Worm (Caenorhabditis elegans) whole organism, late embryonic: ENCODE results near the gene gur-3.

Source experiments
- F13H6.1 ChIP-seq: sonication (generic microtip); optimal IDR thresholded peaks from 2 replicates; lab custom pipeline; 2016; ENCODE audit warnings: missing genetic modification characterization, missing compliant biosample characterization
- ahr-1 ChIP-seq: sonication (generic microtip); optimal IDR thresholded peaks from 2 replicates; lab custom pipeline; 2016; ENCODE audit warnings: missing genetic modification characterization, missing compliant biosample characterization
- ceh-18 ChIP-seq: sonication (generic microtip); optimal IDR thresholded peaks from 2 replicates; lab custom pipeline; 2016; ENCODE audit warnings: missing genetic modification characterization, missing compliant biosample characterization
- ceh-31 ChIP-seq: sonication (generic microtip); optimal IDR thresholded peaks from 2 replicates; lab custom pipeline; 2016; ENCODE audit warnings: missing genetic modification characterization, missing compliant biosample characterization
- gmeb-2 ChIP-seq: sonication (generic microtip); optimal IDR thresholded peaks from 2 replicates; lab custom pipeline; 2016; ENCODE audit warnings: missing genetic modification characterization, inconsistent platforms, missing compliant biosample characterization
- odd-2 ChIP-seq: sonication (generic microtip); optimal IDR thresholded peaks from 2 replicates; lab custom pipeline; 2017; ENCODE audit warnings: antibody characterized with exemption, mild to moderate bottlenecking, missing genetic modification characterization, missing compliant biosample characterization
- pat-9 ChIP-seq: fragments of 200-800 bp; sonication (Bioruptor generic); optimal IDR thresholded peaks from 2 replicates; lab custom pipeline; 2018; ENCODE audit warnings: mild to moderate bottlenecking, missing genetic modification characterization, moderate library complexity, missing compliant biosample characterization
- rnt-1 ChIP-seq: sonication (generic microtip); optimal IDR thresholded peaks from 2 replicates; lab custom pipeline; 2016; ENCODE audit warnings: missing genetic modification characterization, missing compliant biosample characterization

- TF ChIP-seq ceh-18 (tag; lab: Kevin White, UChicago) (peak; percentile 25), ceh-31 (no peak), rnt-1 (peak; percentile 33), ahr-1 (tag; lab: Kevin White, UChicago) (no peak), gmeb-2 (no peak), pat-9 (tag; lab: Kevin White, UChicago) (peak; percentile 47), F13H6.1 (no peak), odd-2 (tag; lab: Kevin White, UChicago) (no peak)
Measured at ce11 chrX:10394238-10394637, 11.9 kb downstream of the gur-3 start.
